Fruit fly (Drosophila melanogaster) whole organism, wandering third instar larva: Measurements from ENCODE around the gene CG10097.

ENCODE experiments used
- Abd-B ChIP-seq: fragments of >200 bp; optimal IDR thresholded peaks from 2 replicates; lab custom pipeline; 2017; ENCODE audit warnings: missing biosample characterization, missing genetic modification characterization
- Dfd ChIP-seq: fragments of >200 bp; optimal IDR thresholded peaks from 2 replicates; lab custom pipeline; 2017; ENCODE audit warnings: missing biosample characterization, missing genetic modification characterization
- Sp1 ChIP-seq: fragments of 200-800 bp; sonication (Bioruptor generic); optimal IDR thresholded peaks from 3 replicates; lab custom pipeline; 2019; ENCODE audit warnings: missing biosample characterization, mild to moderate bottlenecking, missing genetic modification characterization, moderate library complexity
- h ChIP-seq: fragments of 200-800 bp; sonication (Bioruptor generic); optimal IDR thresholded peaks from 3 replicates; lab custom pipeline; 2016; ENCODE audit warnings: missing biosample characterization, mild to moderate bottlenecking, missing genetic modification characterization
- pan ChIP-seq: fragments of >200 bp; optimal IDR thresholded peaks from 2 replicates; lab custom pipeline; 2017
- psq ChIP-seq: fragments of 200-800 bp; sonication (Bioruptor generic); optimal IDR thresholded peaks from 3 replicates; lab custom pipeline; 2017; ENCODE audit warnings: missing biosample characterization, mild to moderate bottlenecking, missing genetic modification characterization, moderate library complexity
- sage ChIP-seq: fragments of 200-800 bp; sonication (Bioruptor generic); optimal IDR thresholded peaks from 2 replicates; lab custom pipeline; 2016; ENCODE audit warnings: missing biosample characterization, mild to moderate bottlenecking, missing genetic modification characterization

dm6 chr3R:12378200-12378599 lies 17.6 kb downstream of the CG10097 start, which contains the start of gene GstD7:
- TF ChIP-seq Abd-B (GFP tag; lab: Kevin White, UChicago) (no peak), pan (lab: Kevin White, UChicago) (no peak), Dfd (GFP tag; lab: Kevin White, UChicago) (no peak), psq (GFP tag; lab: Kevin White, UChicago) (no peak), h (GFP tag; lab: Kevin White, UChicago) (no peak), sage (GFP tag; lab: Kevin White, UChicago) (no peak), Sp1 (GFP tag; lab: Kevin White, UChicago) (no peak)
